Fruit fly (Drosophila melanogaster) whole organism, embryonic: ENCODE data around the gene CG43116.

Experiments
- Abd-B ChIP-seq: fragments of 200-800 bp; sonication (Bioruptor generic); optimal IDR thresholded peaks from 2 replicates; lab custom pipeline; 2018; ENCODE audit warnings: missing biosample characterization, mild to moderate bottlenecking, missing genetic modification characterization, moderate library complexity
- B-H1 ChIP-seq: fragments of 200-800 bp; sonication (Bioruptor generic); IDR thresholded peaks from 3 replicates; pipeline ENCODE4 v1.3.6; 2022; ENCODE audit warnings: missing biosample characterization, missing genetic modification characterization
- BtbVII ChIP-seq: fragments of 200-800 bp; sonication (Bioruptor generic); optimal IDR thresholded peaks from 3 replicates; lab custom pipeline; 2017; ENCODE audit warnings: missing biosample characterization, mild to moderate bottlenecking, missing genetic modification characterization
- CG11085 ChIP-seq: fragments of 200-800 bp; sonication (Bioruptor generic); IDR thresholded peaks from 2 replicates; pipeline ENCODE4 v1.3.6; 2022; ENCODE audit warnings: missing biosample characterization, missing genetic modification characterization
- CG11093 ChIP-seq: fragments of 200-800 bp; sonication (Bioruptor generic); IDR thresholded peaks from 3 replicates; pipeline ENCODE4 v1.3.6; 2022; ENCODE audit warnings: missing biosample characterization, missing genetic modification characterization
- CG11723 ChIP-seq: fragments of 200-800 bp; sonication (Bioruptor generic); optimal IDR thresholded peaks from 2 replicates; lab custom pipeline; 2017; ENCODE audit warnings: missing biosample characterization, mild to moderate bottlenecking, missing genetic modification characterization
- CG13287 ChIP-seq: fragments of 200-800 bp; sonication (Bioruptor generic); IDR thresholded peaks from 2 replicates; pipeline ENCODE4 v1.3.6; 2022; ENCODE audit warnings: missing biosample characterization, missing genetic modification characterization; ENCODE audit not compliant: partially characterized antibody
- CG13775 ChIP-seq: fragments of 200-800 bp; sonication (Bioruptor generic); optimal IDR thresholded peaks from 3 replicates; lab custom pipeline; 2017; ENCODE audit warnings: missing biosample characterization, mild to moderate bottlenecking, missing genetic modification characterization
- CG14860 ChIP-seq: fragments of 200-800 bp; sonication (Bioruptor generic); IDR thresholded peaks from 3 replicates; pipeline ENCODE4 v1.3.6; 2022; ENCODE audit warnings: missing biosample characterization, missing genetic modification characterization; ENCODE audit not compliant: partially characterized antibody
- CG16863 ChIP-seq: fragments of 200-800 bp; sonication (Bioruptor generic); optimal IDR thresholded peaks from 3 replicates; lab custom pipeline; 2016; ENCODE audit warnings: missing biosample characterization, missing genetic modification characterization
- CG2202 ChIP-seq: fragments of 200-800 bp; sonication (Bioruptor generic); optimal IDR thresholded peaks from 2 replicates; lab custom pipeline; 2018; ENCODE audit warnings: missing biosample characterization, mild to moderate bottlenecking, missing genetic modification characterization
- CG32767 ChIP-seq: fragments of 200-800 bp; sonication (Bioruptor generic); IDR thresholded peaks from 2 replicates; pipeline ENCODE4 v1.3.6; 2022; ENCODE audit warnings: missing biosample characterization, missing genetic modification characterization
- CG3838 ChIP-seq: fragments of 200-800 bp; sonication (Bioruptor generic); optimal IDR thresholded peaks from 3 replicates; lab custom pipeline; 2016; ENCODE audit warnings: missing biosample characterization, missing genetic modification characterization
- CG6254 ChIP-seq: fragments of 200-800 bp; sonication (Bioruptor generic); optimal IDR thresholded peaks from 3 replicates; lab custom pipeline; 2017; ENCODE audit warnings: mild to moderate bottlenecking, missing biosample characterization, missing genetic modification reagents, missing genetic modification characterization
- CG6654 ChIP-seq: fragments of 200-800 bp; sonication (Bioruptor generic); optimal IDR thresholded peaks from 2 replicates; lab custom pipeline; 2017; ENCODE audit warnings: missing biosample characterization, mild to moderate bottlenecking, missing genetic modification characterization
- CG6854 ChIP-seq: fragments of 200-800 bp; sonication (Bioruptor generic); optimal IDR thresholded peaks from 3 replicates; lab custom pipeline; 2017; ENCODE audit warnings: missing biosample characterization, mild to moderate bottlenecking, missing genetic modification characterization
- CG7786 ChIP-seq: fragments of 200-800 bp; sonication (Bioruptor generic); optimal IDR thresholded peaks from 2 replicates; lab custom pipeline; 2016; ENCODE audit warnings: missing biosample characterization, missing genetic modification characterization
- CG8944 ChIP-seq: fragments of 200-800 bp; sonication (Bioruptor generic); optimal IDR thresholded peaks from 3 replicates; lab custom pipeline; 2016; ENCODE audit warnings: missing biosample characterization, missing genetic modification characterization
- D19B ChIP-seq: fragments of 200-800 bp; sonication (Bioruptor generic); optimal IDR thresholded peaks from 2 replicates; lab custom pipeline; 2017; ENCODE audit warnings: missing biosample characterization, mild to moderate bottlenecking, missing genetic modification characterization
- Deaf1 ChIP-seq: fragments of 200-800 bp; optimal IDR thresholded peaks from 3 replicates; lab custom pipeline; 2019; ENCODE audit warnings: missing biosample characterization, mild to moderate bottlenecking, missing genetic modification characterization, moderate library complexity
- Dll ChIP-seq: fragments of 200-800 bp; sonication (Bioruptor generic); IDR thresholded peaks from 4 replicates; pipeline ENCODE4 v1.3.6; 2022; ENCODE audit warnings: missing biosample characterization, missing genetic modification characterization; ENCODE audit not compliant: partially characterized antibody
- HLH3B ChIP-seq: fragments of 200-800 bp; sonication (Bioruptor generic); IDR thresholded peaks from 2 replicates; pipeline ENCODE4 v1.3.6; 2022; ENCODE audit warnings: missing biosample characterization, missing genetic modification characterization
- Hr3 ChIP-seq: fragments of 200-800 bp; sonication (Bioruptor generic); optimal IDR thresholded peaks from 3 replicates; lab custom pipeline; 2016; ENCODE audit warnings: missing biosample characterization, missing genetic modification characterization
- Mrtf ChIP-seq: fragments of 200-800 bp; sonication (Bioruptor generic); IDR thresholded peaks from 3 replicates; pipeline ENCODE4 v1.3.6; 2022; ENCODE audit warnings: missing biosample characterization, missing genetic modification characterization
- NfI ChIP-seq: fragments of 200-800 bp; sonication (Bioruptor generic); optimal IDR thresholded peaks from 3 replicates; lab custom pipeline; 2018; ENCODE audit warnings: missing biosample characterization, mild to moderate bottlenecking, missing genetic modification characterization, moderate library complexity
- Optix ChIP-seq: fragments of 200-800 bp; sonication (Bioruptor generic); IDR thresholded peaks from 3 replicates; pipeline ENCODE4 v1.3.6; 2022; ENCODE audit warnings: missing biosample characterization, missing genetic modification characterization
- Scr ChIP-seq: fragments of 200-800 bp; sonication (Bioruptor generic); IDR thresholded peaks from 2 replicates; pipeline ENCODE4 v1.3.6; 2022; ENCODE audit warnings: missing biosample characterization, missing genetic modification characterization; ENCODE audit not compliant: partially characterized antibody
- Sox102F ChIP-seq: fragments of 200-800 bp; sonication (Bioruptor generic); optimal IDR thresholded peaks from 2 replicates; lab custom pipeline; 2018; ENCODE audit warnings: missing biosample characterization, mild to moderate bottlenecking, missing genetic modification characterization, moderate library complexity
- Spps ChIP-seq: fragments of 200-800 bp; sonication (Bioruptor generic); optimal IDR thresholded peaks from 2 replicates; lab custom pipeline; 2018; ENCODE audit warnings: missing biosample characterization, mild to moderate bottlenecking, missing genetic modification characterization
- TFAM ChIP-seq: fragments of 200-800 bp; sonication (Bioruptor generic); optimal IDR thresholded peaks from 2 replicates; lab custom pipeline; 2017; ENCODE audit warnings: missing biosample characterization, missing genetic modification characterization, inconsistent platforms
- Xbp1 ChIP-seq: fragments of 200-800 bp; sonication (Bioruptor generic); optimal IDR thresholded peaks from 3 replicates; lab custom pipeline; 2016; ENCODE audit warnings: missing biosample characterization, mild to moderate bottlenecking, missing genetic modification characterization
- abd-A ChIP-seq: fragments of 200-800 bp; sonication (Bioruptor generic); optimal IDR thresholded peaks from 3 replicates; lab custom pipeline; 2019; ENCODE audit warnings: missing biosample characterization, mild to moderate bottlenecking, missing genetic modification characterization, moderate library complexity
- bowl ChIP-seq: fragments of 200-800 bp; sonication (Bioruptor generic); IDR thresholded peaks from 2 replicates; pipeline ENCODE4 v1.3.6; 2022; ENCODE audit warnings: missing biosample characterization, missing genetic modification characterization
- corto ChIP-seq: fragments of 200-800 bp; sonication (Bioruptor generic); optimal IDR thresholded peaks from 2 replicates; lab custom pipeline; 2016; ENCODE audit warnings: missing biosample characterization, mild to moderate bottlenecking, missing genetic modification characterization, moderate library complexity
- dpn ChIP-seq, 2 experiments: fragments of 200-800 bp; sonication (Bioruptor generic); optimal IDR thresholded peaks; 3 replicates each; lab custom pipeline; 2016; ENCODE audit warnings: missing biosample characterization in 2 of 2, missing genetic modification characterization in 2 of 2
- fd64A ChIP-seq: fragments of 200-800 bp; sonication (Bioruptor generic); optimal IDR thresholded peaks from 3 replicates; lab custom pipeline; 2018; ENCODE audit warnings: missing biosample characterization, mild to moderate bottlenecking, missing genetic modification characterization
- fd96Cb ChIP-seq: fragments of 200-800 bp; sonication (Bioruptor generic); optimal IDR thresholded peaks from 2 replicates; lab custom pipeline; 2018; ENCODE audit warnings: missing biosample characterization, mild to moderate bottlenecking, missing genetic modification characterization, moderate library complexity
- gce ChIP-seq: fragments of 200-800 bp; sonication (Bioruptor generic); IDR thresholded peaks from 3 replicates; pipeline ENCODE4 v1.3.6; 2022; ENCODE audit warnings: missing biosample characterization, missing genetic modification characterization
- gem ChIP-seq: fragments of 200-800 bp; sonication (Bioruptor generic); optimal IDR thresholded peaks from 2 replicates; lab custom pipeline; 2019; ENCODE audit warnings: missing biosample characterization, mild to moderate bottlenecking, missing genetic modification characterization, moderate library complexity
- ken ChIP-seq: fragments of 200-800 bp; sonication (Bioruptor generic); IDR thresholded peaks from 3 replicates; pipeline ENCODE4 v1.3.6; 2022; ENCODE audit warnings: missing biosample characterization, missing genetic modification characterization
- lola ChIP-seq, 3 experiments: fragments of >200 bp in 2 of 3; fragments of 200-800 bp in 1 of 3; sonication (Bioruptor generic) in 1 of 3; optimal IDR thresholded peaks; 2 replicates each; lab custom pipeline; 2017 to 2019; ENCODE audit warnings: missing biosample characterization in 3 of 3, missing genetic modification characterization in 3 of 3, mild to moderate bottlenecking in 1 of 3, moderate library complexity in 1 of 3
- nom ChIP-seq: fragments of 200-800 bp; sonication (Bioruptor generic); optimal IDR thresholded peaks from 2 replicates; lab custom pipeline; 2017; ENCODE audit warnings: missing biosample characterization, missing genetic modification characterization, mild to moderate bottlenecking, moderate library complexity, missing genetic modification reagents
- p53 ChIP-seq: fragments of 200-800 bp; sonication (Bioruptor generic); optimal IDR thresholded peaks from 2 replicates; lab custom pipeline; 2016; ENCODE audit warnings: missing biosample characterization, missing genetic modification characterization
- peb ChIP-seq: fragments of 200-800 bp; sonication (Bioruptor generic); IDR thresholded peaks from 2 replicates; pipeline ENCODE4 v1.3.6; 2022; ENCODE audit warnings: missing biosample characterization, missing genetic modification characterization
- scrt ChIP-seq: fragments of 200-800 bp; sonication (Bioruptor generic); optimal IDR thresholded peaks from 2 replicates; lab custom pipeline; 2018; ENCODE audit warnings: missing biosample characterization, mild to moderate bottlenecking, missing genetic modification characterization, moderate library complexity
- sens ChIP-seq: fragments of 200-800 bp; sonication (Bioruptor generic); peaks from one replicate; lab custom pipeline; 2016; ENCODE audit warnings: missing biosample characterization, missing genetic modification characterization
- tin ChIP-seq: fragments of 200-800 bp; sonication (Bioruptor generic); optimal IDR thresholded peaks from 3 replicates; lab custom pipeline; 2016; ENCODE audit warnings: missing biosample characterization, missing genetic modification characterization
- trem ChIP-seq: fragments of 200-800 bp; optimal IDR thresholded peaks from 3 replicates; lab custom pipeline; 2019; ENCODE audit warnings: missing biosample characterization, mild to moderate bottlenecking, missing genetic modification characterization, moderate library complexity
- zf30C ChIP-seq: fragments of 200-800 bp; sonication (Bioruptor generic); optimal IDR thresholded peaks from 3 replicates; lab custom pipeline; 2018; ENCODE audit warnings: missing biosample characterization, mild to moderate bottlenecking, missing genetic modification characterization

The CG43116 gene

DNA sequence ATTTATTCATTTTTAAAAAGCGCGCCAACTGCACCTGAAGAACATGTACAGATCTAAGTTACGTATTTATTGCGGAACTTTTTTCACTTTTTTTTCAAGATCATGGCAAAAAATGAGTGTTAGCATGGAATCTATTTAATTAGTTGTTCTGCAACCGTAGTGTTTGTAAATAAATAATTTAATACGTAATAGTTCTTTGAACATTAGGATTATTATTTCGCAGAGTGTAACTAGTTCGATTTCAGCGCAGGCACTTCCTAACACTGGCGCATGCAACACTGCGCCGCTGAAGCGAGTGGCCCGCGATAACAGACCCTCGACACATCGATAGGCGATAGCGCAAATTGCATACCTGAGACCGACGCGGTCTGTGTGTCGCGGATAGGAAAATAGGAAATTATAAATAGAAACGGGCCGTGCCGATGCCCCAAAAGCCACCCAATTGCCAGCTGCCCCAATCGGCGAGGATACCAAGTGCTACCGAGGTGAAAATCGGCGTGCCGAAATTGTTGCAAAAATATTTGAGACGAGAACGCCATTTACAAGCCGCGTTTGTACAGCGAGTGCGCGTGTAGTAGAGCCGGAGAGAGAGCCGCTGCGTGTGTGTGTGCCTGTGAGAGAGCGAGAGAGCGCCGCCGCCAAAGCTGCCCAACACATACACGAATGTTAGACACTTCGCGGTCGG lies 44.8 kb upstream of the CG43116 start, which contains the start of gene gro (continued):
- TF ChIP-seq CG6254 (GFP tag; lab: Kevin White, UChicago) (peak; percentile 19), corto (peak; percentile 19), CG2202 (tag; lab: Kevin White, UChicago) (peak; percentile 54), fd96Cb (tag; lab: Kevin White, UChicago) (peak; percentile 27), bowl (GFP tag; lab: Robert Waterston, UW) (no peak), Mrtf (GFP tag; lab: Robert Waterston, UW) (no peak), TFAM (GFP tag; lab: Kevin White, UChicago) (no peak), gce (GFP tag; lab: Robert Waterston, UW) (no peak), CG14860 (peak; percentile 80), abd-A (tag; lab: Kevin White, UChicago) (no peak), CG13775 (GFP tag; lab: Kevin White, UChicago) (peak; percentile 72), CG11085 (GFP tag; lab: Robert Waterston, UW) (peak; percentile 60; the same call in 1 of the 2 replicates), tin (GFP tag; lab: Kevin White, UChicago) (peak; percentile 75), CG8944 (GFP tag; lab: Kevin White, UChicago) (peak; percentile 70), D19B (GFP tag; lab: Kevin White, UChicago) (peak; percentile 37), CG3838 (GFP tag; lab: Kevin White, UChicago) (peak; percentile 23), zf30C (peak; percentile 99), fd64A (GFP tag; lab: Kevin White, UChicago) (no peak), Sox102F (peak; percentile 63), B-H1 (peak; percentile 37; the same call in 2 of the 3 replicates), Abd-B (GFP tag; lab: Kevin White, UChicago) (peak; percentile 42), Hr3 (GFP tag; lab: Kevin White, UChicago) (peak; percentile 68), nom (no peak), trem (tag; lab: Kevin White, UChicago) (peak; percentile 86), CG11093 (GFP tag; lab: Robert Waterston, UW) (no peak), HLH3B (GFP tag; lab: Robert Waterston, UW) (peak; percentile 69), CG6854 (no peak), CG16863 (GFP tag; lab: Kevin White, UChicago) (peak; percentile 72), NfI (GFP tag; lab: Kevin White, UChicago) (peak; percentile 83), CG13287 (peak; percentile 83), Scr (peak; percentile 74), scrt (GFP tag; lab: Kevin White, UChicago) (peak; percentile 34), Optix (GFP tag; lab: Robert Waterston, UW) (no peak), Xbp1 (GFP tag; lab: Kevin White, UChicago) (peak; percentile 81), sens (GFP tag; lab: Kevin White, UChicago) (peak; percentile 95), Deaf1 (tag; lab: Kevin White, UChicago) (no peak), CG11723 (GFP tag; lab: Kevin White, UChicago) (peak; percentile 70), lola (GFP tag; optimal IDR thresholded peaks at IDR 0.05; lab: Kevin White, UChicago) (peak in 1 of 3 experiments; percentile 15), Dll (GFP tag; lab: Robert Waterston, UW) (peak; percentile 76), p53 (peak; percentile 68), CG7786 (GFP tag; lab: Kevin White, UChicago) (peak; percentile 74), dpn (GFP tag; optimal IDR thresholded peaks at IDR 0.05; lab: Kevin White, UChicago) (peak; percentile 74 to 83), ken (peak; percentile 88), CG6654 (GFP tag; lab: Kevin White, UChicago) (no peak), peb (GFP tag; lab: Robert Waterston, UW) (0 out of 2 replicates have a peak, but pooled peaks have one; percentile 27), Spps (tag; lab: Kevin White, UChicago) (peak; percentile 30), BtbVII (peak; percentile 27), CG32767 (GFP tag; lab: Robert Waterston, UW) (no peak), gem (tag; lab: Kevin White, UChicago) (peak; percentile 78)
